Comparison of ENCODE assay signal across 4 worm cellular contexts in genomic region chrIII:12410304-12410703, ce11.
A peak's percentile ranks its signal among the peaks of the same experiment; 100 is the strongest.
TF ChIP-seq lines count a peak whose summit lies in the region.

No protein-coding gene starts in this region.

TF ChIP-seq in whole organism, L3 larva, 47 proteins besides CTCF, POLR2A, EP300 and RAD21:
- no peak for TF ChIP-seq nhr-28 (tag; optimal IDR thresholded peaks at IDR 0.05; lab: Kevin White, UChicago)
- no peak for TF ChIP-seq ZK546.5 (tag; optimal IDR thresholded peaks at IDR 0.05; lab: Kevin White, UChicago)
- TF ChIP-seq ceh-28 (tag; optimal IDR thresholded peaks at IDR 0.05; lab: Kevin White, UChicago): peak; percentile 93

TF ChIP-seq in whole organism, L4 larva, 104 proteins besides CTCF, POLR2A, EP300 and RAD21:
- TF ChIP-seq saeg-2 (GFP tag; IDR thresholded peaks at IDR 0.05; lab: Robert Waterston, UW) (no peak), mes-2 (tag; optimal IDR thresholded peaks at IDR 0.05; lab: Kevin White, UChicago; ENCODE audit: poor library complexity, severe bottlenecking) (no peak), ceh-28 (tag; optimal IDR thresholded peaks at IDR 0.05; lab: Kevin White, UChicago) (peak; percentile 88)

TF ChIP-seq in whole organism, midembryonic, 9 proteins besides CTCF, POLR2A, EP300 and RAD21:
- no peak for TF ChIP-seq ref-1 (GFP tag; conservative IDR thresholded peaks at IDR 0.05; lab: Robert Waterston, UW)
- TF ChIP-seq T22C8.4 (GFP tag; IDR thresholded peaks at IDR 0.05; lab: Robert Waterston, UW): peak; percentile 70

TF ChIP-seq in whole organism, mixed stage, embryonic, 35 proteins besides CTCF, POLR2A, EP300 and RAD21:
- TF ChIP-seq ces-1 (GFP tag; optimal IDR thresholded peaks at IDR 0.05; lab: Kevin White, UChicago) (peak; percentile 25), M03D4.4 (tag; optimal IDR thresholded peaks at IDR 0.05; lab: Kevin White, UChicago) (no peak)

Comparison
In these comparisons a context has a peak if more than half of its experiments do, and no peak if none do; other contexts are left out.
1. Of the 28 proteins assayed by ChIP-seq in both whole organism, L4 larva and whole organism, L3 larva: peak only in whole organism, L4 larva: none; only in whole organism, L3 larva: none; in both: ceh-28; in neither: 27.